Worm (Caenorhabditis elegans): ENCODE results near the gene T28F3.8.

T28F3.8 gene

ce11 chrIV:17333542-17334281, 26.6 kb upstream of the T28F3.8 start, which contains the start of gene C49C3.15:
C49C3.15 (plus strand) TSS chrIV:17334231.
- TF ChIP-seq ref-1 (GFP tag; conservative IDR thresholded peaks at IDR 0.05) (no peak), tab-1 (GFP tag; IDR thresholded peaks at IDR 0.05) (no peak), cog-1 (tag; optimal IDR thresholded peaks at IDR 0.05) (no peak), flt-1 (GFP tag; IDR thresholded peaks at IDR 0.05) (no peak), med-1 (GFP tag; optimal IDR thresholded peaks at IDR 0.05; ENCODE audit: insufficient read depth) (no peak), ztf-23 (GFP tag; IDR thresholded peaks at IDR 0.05) (no peak), ztf-29 (GFP tag; IDR thresholded peaks at IDR 0.05) (no peak), klf-2 (GFP tag; conservative IDR thresholded peaks at IDR 0.05) (no peak), T22C8.4 (GFP tag; IDR thresholded peaks at IDR 0.05) (no peak)

- TF ChIP-seq cog-1 (tag; optimal IDR thresholded peaks at IDR 0.05): no peak
Measured at ce11 chrIV:17332261-17332660, 25.1 kb upstream of the T28F3.8 start, which contains the start of gene C49C3.7. C49C3.7 (plus strand) TSS chrIV:17332561.

ce11 chrIV:17331100-17331577, 24.0 kb upstream of the T28F3.8 start, which contains the start of gene C49C3.6:
C49C3.6 (plus strand) TSS chrIV:17331527.
- TF ChIP-seq flt-1 (GFP tag; IDR thresholded peaks at IDR 0.05) (no peak), tab-1 (GFP tag; IDR thresholded peaks at IDR 0.05) (no peak), ref-1 (GFP tag; conservative IDR thresholded peaks at IDR 0.05) (no peak), med-1 (GFP tag; optimal IDR thresholded peaks at IDR 0.05; ENCODE audit: insufficient read depth) (no peak), klf-2 (GFP tag; conservative IDR thresholded peaks at IDR 0.05) (no peak), ztf-23 (GFP tag; IDR thresholded peaks at IDR 0.05) (no peak), cog-1 (tag; optimal IDR thresholded peaks at IDR 0.05) (no peak), T22C8.4 (GFP tag; IDR thresholded peaks at IDR 0.05) (no peak)

- TF ChIP-seq flt-1 (GFP tag; IDR thresholded peaks at IDR 0.05): no peak
Measured at ce11 chrIV:17328834-17329233, 21.7 kb upstream of the T28F3.8 start, which contains the start of gene ceh-88. ceh-88 (plus strand) TSS chrIV:17329188.

DNA sequence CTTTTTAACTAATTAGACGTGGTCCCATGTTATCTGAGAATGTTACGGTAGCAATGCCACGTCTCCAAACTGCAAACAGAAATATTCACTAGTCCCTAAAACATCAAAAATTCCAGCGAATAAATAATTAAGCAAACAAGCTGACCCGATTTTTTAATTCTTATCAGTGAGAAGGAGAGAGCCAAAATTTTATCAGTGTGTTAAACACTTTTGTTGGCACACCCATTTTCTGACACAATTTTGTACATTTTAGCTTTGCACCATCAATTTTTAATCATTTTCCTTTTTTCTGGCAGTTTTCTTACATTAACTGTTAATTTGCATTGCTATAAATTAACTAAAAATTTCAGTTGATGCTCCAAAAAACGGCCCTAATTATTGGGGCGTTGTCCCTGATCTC, 13.3 kb upstream of the T28F3.8 start, which contains the start of gene C49C3.4:
Gene C49C3.4 (plus strand): TSS at position 351 of the 400 bp plus-strand sequence.
- no peak for TF ChIP-seq klf-2 (GFP tag; conservative IDR thresholded peaks at IDR 0.05)

- TF ChIP-seq tab-1 (GFP tag; IDR thresholded peaks at IDR 0.05) (no peak), klf-2 (GFP tag; conservative IDR thresholded peaks at IDR 0.05) (no peak), flt-1 (GFP tag; IDR thresholded peaks at IDR 0.05) (no peak), T22C8.4 (GFP tag; IDR thresholded peaks at IDR 0.05) (no peak), cog-1 (tag; optimal IDR thresholded peaks at IDR 0.05) (no peak), ztf-23 (GFP tag; IDR thresholded peaks at IDR 0.05) (no peak), ref-1 (GFP tag; conservative IDR thresholded peaks at IDR 0.05) (no peak)
Measured at ce11 chrIV:17316398-17316797, 9.3 kb upstream of the T28F3.8 start, which contains the start of gene C49C3.20. C49C3.20 (minus strand) TSS chrIV:17316498.

DNA sequence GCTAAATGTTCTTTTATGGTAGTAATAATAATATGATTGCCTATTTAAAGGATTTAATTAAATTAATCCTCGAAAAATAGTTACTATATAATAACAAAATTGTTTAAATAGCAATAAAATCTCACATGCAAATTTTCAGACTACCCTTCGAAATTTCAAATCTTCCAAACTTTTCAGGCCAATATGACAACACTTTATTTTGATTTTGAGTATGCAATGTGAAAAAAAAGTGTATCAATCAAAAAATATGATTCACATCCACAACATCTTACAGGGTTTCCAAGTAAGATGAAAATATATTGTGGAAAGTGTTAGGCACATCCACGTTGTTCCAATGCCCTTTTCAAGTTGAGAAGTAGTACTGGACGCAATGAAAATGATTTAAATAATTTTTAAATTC, 4.7 kb upstream of the T28F3.8 start, which contains the start of gene snf-9:
Gene snf-9 (plus strand): TSS at position 301 of the 400 bp plus-strand sequence.
- TF ChIP-seq flt-1 (GFP tag; IDR thresholded peaks at IDR 0.05) (no peak), tab-1 (GFP tag; IDR thresholded peaks at IDR 0.05) (no peak), klf-2 (GFP tag; conservative IDR thresholded peaks at IDR 0.05) (no peak), cog-1 (tag; optimal IDR thresholded peaks at IDR 0.05) (no peak), ztf-29 (GFP tag; IDR thresholded peaks at IDR 0.05) (no peak), T22C8.4 (GFP tag; IDR thresholded peaks at IDR 0.05) (no peak), ztf-23 (GFP tag; IDR thresholded peaks at IDR 0.05) (no peak), ref-1 (GFP tag; conservative IDR thresholded peaks at IDR 0.05) (no peak), med-1 (GFP tag; optimal IDR thresholded peaks at IDR 0.05; ENCODE audit: insufficient read depth) (no peak)

DNA sequence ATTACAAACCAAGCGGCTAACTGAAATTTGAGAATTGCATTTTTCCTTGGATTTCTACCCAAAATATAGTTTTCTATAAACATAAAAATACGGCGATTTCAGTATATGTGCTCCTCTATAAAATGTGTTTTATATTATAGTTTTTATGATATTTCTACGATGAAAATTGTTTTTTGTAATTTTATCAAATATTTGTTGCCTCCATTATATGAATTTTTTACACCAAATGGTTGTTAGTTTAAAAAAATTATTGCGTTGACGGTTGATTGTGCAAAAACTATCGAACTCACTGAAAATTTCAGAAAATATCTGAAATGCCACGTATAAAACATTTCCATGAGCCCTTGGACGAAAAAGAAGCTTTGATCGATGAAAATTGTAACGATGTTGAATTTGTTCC, 1.1 kb upstream of the T28F3.8 start, which contains the start of gene T28F3.9:
Gene T28F3.9 (plus strand): TSS at position 301 of the 400 bp plus-strand sequence.
- TF ChIP-seq med-1 (GFP tag; optimal IDR thresholded peaks at IDR 0.05; ENCODE audit: insufficient read depth): no peak
- no peak for TF ChIP-seq flt-1 (GFP tag; IDR thresholded peaks at IDR 0.05)
- TF ChIP-seq tab-1 (GFP tag; IDR thresholded peaks at IDR 0.05): no peak
- TF ChIP-seq ref-1 (GFP tag; conservative IDR thresholded peaks at IDR 0.05): no peak
- no peak for TF ChIP-seq cog-1 (tag; optimal IDR thresholded peaks at IDR 0.05)
- no peak for TF ChIP-seq T22C8.4 (GFP tag; IDR thresholded peaks at IDR 0.05)
- TF ChIP-seq ztf-23 (GFP tag; IDR thresholded peaks at IDR 0.05): no peak
- no peak for TF ChIP-seq ztf-29 (GFP tag; IDR thresholded peaks at IDR 0.05)
- no peak for TF ChIP-seq klf-2 (GFP tag; conservative IDR thresholded peaks at IDR 0.05)

DNA sequence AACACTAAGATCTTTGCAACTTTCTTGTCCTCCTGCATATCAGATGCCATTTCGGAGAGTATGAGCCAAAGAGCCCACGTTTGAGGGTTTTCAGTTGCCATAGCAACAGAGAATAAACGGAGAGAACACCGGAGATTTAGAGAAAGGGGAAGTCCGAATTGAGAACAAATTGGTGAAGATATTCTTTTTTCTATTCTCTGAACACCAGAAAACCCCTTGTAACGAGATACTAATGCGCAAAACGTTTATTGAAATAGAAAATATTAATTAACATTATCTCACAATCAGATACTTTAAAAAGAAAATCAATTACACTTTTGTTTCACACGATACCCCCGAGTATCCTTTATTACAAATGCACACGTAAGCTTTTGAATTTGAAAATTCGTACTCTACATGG, 5.2 kb downstream of the T28F3.8 start, which contains the start of gene ifta-2:
Gene ifta-2 (minus strand): TSS at position 101 of the 400 bp plus-strand sequence.
- TF ChIP-seq ztf-23 (GFP tag; IDR thresholded peaks at IDR 0.05): no peak
- no peak for TF ChIP-seq T22C8.4 (GFP tag; IDR thresholded peaks at IDR 0.05)
- no peak for TF ChIP-seq tab-1 (GFP tag; IDR thresholded peaks at IDR 0.05)
- no peak for TF ChIP-seq flt-1 (GFP tag; IDR thresholded peaks at IDR 0.05)
- TF ChIP-seq klf-2 (GFP tag; conservative IDR thresholded peaks at IDR 0.05): no peak
- no peak for TF ChIP-seq ztf-29 (GFP tag; IDR thresholded peaks at IDR 0.05)
- no peak for TF ChIP-seq cog-1 (tag; optimal IDR thresholded peaks at IDR 0.05)

- TF ChIP-seq ztf-23 (GFP tag; IDR thresholded peaks at IDR 0.05): no peak
- TF ChIP-seq med-1 (GFP tag; optimal IDR thresholded peaks at IDR 0.05; ENCODE audit: insufficient read depth): no peak
- TF ChIP-seq ref-1 (GFP tag; conservative IDR thresholded peaks at IDR 0.05): no peak
- TF ChIP-seq T22C8.4 (GFP tag; IDR thresholded peaks at IDR 0.05): no peak
- no peak for TF ChIP-seq tab-1 (GFP tag; IDR thresholded peaks at IDR 0.05)
- no peak for TF ChIP-seq flt-1 (GFP tag; IDR thresholded peaks at IDR 0.05)
- TF ChIP-seq klf-2 (GFP tag; conservative IDR thresholded peaks at IDR 0.05): no peak
- no peak for TF ChIP-seq ztf-29 (GFP tag; IDR thresholded peaks at IDR 0.05)
- no peak for TF ChIP-seq cog-1 (tag; optimal IDR thresholded peaks at IDR 0.05)
Measured at ce11 chrIV:17294489-17294888, 12.6 kb downstream of the T28F3.8 start, which contains the start of gene T28F3.5. T28F3.5 (plus strand) TSS chrIV:17294789.

All from whole organism, midembryonic.